Worm (Caenorhabditis elegans) whole organism, L4 larva: ENCODE measurements around the gene CD4.8.
A peak's percentile ranks its signal among the peaks of the same experiment; 100 is the strongest.

Source experiments
- F10B5.3 ChIP-seq: sonication (generic microtip); optimal IDR thresholded peaks from 2 replicates; lab custom pipeline; 2016; ENCODE audit warnings: mild to moderate bottlenecking, missing genetic modification characterization, missing compliant biosample characterization
- F37D6.2 ChIP-seq: sonication (generic microtip); optimal IDR thresholded peaks from 2 replicates; lab custom pipeline; 2016; ENCODE audit warnings: mild to moderate bottlenecking, missing genetic modification characterization, missing compliant biosample characterization
- R02D3.7 ChIP-seq: fragments of 150-350 bp; sonication (generic microtip); optimal IDR thresholded peaks from 3 replicates; lab custom pipeline; 2014; ENCODE audit warnings: missing biosample characterization, missing genetic modification characterization
- Y48G9A.11 ChIP-seq: fragments of 200-800 bp; sonication (Bioruptor generic); IDR thresholded peaks from 2 replicates; pipeline ENCODE4 v1.3.6; 2022; ENCODE audit warnings: missing genetic modification reagents, missing genetic modification characterization, missing compliant biosample characterization
- Y75B8A.6 ChIP-seq: fragments of 200-800 bp; sonication (Bioruptor generic); IDR thresholded peaks from 2 replicates; pipeline ENCODE4 v1.3.6; 2022; ENCODE audit warnings: missing genetic modification reagents, missing genetic modification characterization, missing compliant biosample characterization
- aha-1 ChIP-seq: fragments of 150-350 bp; peaks from one replicate; lab custom pipeline; 2014; ENCODE audit warnings: missing biosample characterization, missing genetic modification characterization
- ama-1 ChIP-seq: fragments of 150-350 bp; optimal IDR thresholded peaks from 2 replicates; lab custom pipeline; 2014; ENCODE audit warnings: inconsistent platforms, mixed read lengths
- attf-4 ChIP-seq: sonication (generic microtip); optimal IDR thresholded peaks from 3 replicates; lab custom pipeline; 2017; ENCODE audit warnings: missing biosample characterization, missing genetic modification characterization
- ceh-20 ChIP-seq: fragments of 200-800 bp; sonication (Bioruptor generic); IDR thresholded peaks from 2 replicates; pipeline ENCODE4 v1.3.6; 2022; ENCODE audit warnings: missing genetic modification reagents, missing genetic modification characterization, missing compliant biosample characterization
- daf-12 ChIP-seq: fragments of 150-350 bp; optimal IDR thresholded peaks from 2 replicates; lab custom pipeline; 2014; ENCODE audit warnings: missing biosample characterization, missing genetic modification reagents, missing genetic modification characterization
- daf-19 ChIP-seq: fragments of 200-800 bp; sonication (Bioruptor generic); conservative IDR thresholded peaks from 2 replicates; pipeline ENCODE4 v1.3.6; 2022; ENCODE audit warnings: missing genetic modification characterization, missing compliant biosample characterization
- dmd-6 ChIP-seq: fragments of 200-800 bp; sonication (Bioruptor generic); IDR thresholded peaks from 2 replicates; pipeline ENCODE4 v1.3.6; 2022; ENCODE audit warnings: missing genetic modification reagents, missing genetic modification characterization, missing compliant biosample characterization
- dmd-8 ChIP-seq: fragments of 200-800 bp; sonication (Bioruptor generic); IDR thresholded peaks from 2 replicates; pipeline ENCODE4 v1.3.6; 2022; ENCODE audit warnings: missing genetic modification characterization, missing compliant biosample characterization
- dpl-1 ChIP-seq: fragments of 150-350 bp; optimal IDR thresholded peaks from 2 replicates; lab custom pipeline; 2014; ENCODE audit warnings: missing biosample characterization, missing genetic modification reagents, missing genetic modification characterization
- duxl-1 ChIP-seq: sonication (generic microtip); optimal IDR thresholded peaks from 2 replicates; lab custom pipeline; 2016; ENCODE audit warnings: mild to moderate bottlenecking, missing genetic modification characterization, moderate library complexity, missing compliant biosample characterization; ENCODE audit not compliant: poor library complexity
- dve-1 ChIP-seq: sonication (generic microtip); optimal IDR thresholded peaks from 2 replicates; lab custom pipeline; 2017; ENCODE audit warnings: antibody characterized with exemption, mild to moderate bottlenecking, missing genetic modification characterization, missing compliant biosample characterization; ENCODE audit not compliant: insufficient read depth
- fos-1 ChIP-seq: fragments of 150-350 bp; optimal IDR thresholded peaks from 2 replicates; lab custom pipeline; 2014; ENCODE audit warnings: missing biosample characterization, missing genetic modification characterization
- hif-1 ChIP-seq, 2 experiments: sonication (generic microtip); optimal IDR thresholded peaks; 2 replicates each; lab custom pipeline; 2016 to 2017; ENCODE audit warnings: missing compliant biosample characterization in 2 of 2, missing genetic modification characterization in 2 of 2, missing genetic modification reagents in 2 of 2, missing genotype in 2 of 2, mild to moderate bottlenecking in 1 of 2
- hlh-30 ChIP-seq: sonication (generic microtip); optimal IDR thresholded peaks from 2 replicates; lab custom pipeline; 2017; ENCODE audit warnings: antibody characterized with exemption, mild to moderate bottlenecking, missing genetic modification characterization, missing compliant biosample characterization; ENCODE audit not compliant: insufficient read depth
- lim-7 ChIP-seq: fragments of 200-800 bp; sonication (Bioruptor generic); IDR thresholded peaks from 2 replicates; pipeline ENCODE4 v1.3.6; 2022; ENCODE audit warnings: missing genetic modification characterization, missing compliant biosample characterization
- lin-1 ChIP-seq: fragments of 200-800 bp; sonication (Bioruptor generic); IDR thresholded peaks from 2 replicates; pipeline ENCODE4 v1.3.6; 2022; ENCODE audit warnings: missing genetic modification reagents, missing genetic modification characterization, missing compliant biosample characterization
- lin-38 ChIP-seq: fragments of 200-800 bp; sonication (Bioruptor generic); IDR thresholded peaks from 2 replicates; pipeline ENCODE4 v1.3.6; 2022; ENCODE audit warnings: missing genetic modification reagents, missing genetic modification characterization, missing compliant biosample characterization
- madf-9 ChIP-seq: fragments of 200-800 bp; sonication (Bioruptor generic); conservative IDR thresholded peaks from 2 replicates; pipeline ENCODE4 v1.3.6; 2022; ENCODE audit warnings: missing genetic modification reagents, missing genetic modification characterization, missing compliant biosample characterization
- nhr-11 ChIP-seq: fragments of 150-350 bp; optimal IDR thresholded peaks from 2 replicates; lab custom pipeline; 2014; ENCODE audit warnings: missing biosample characterization, missing genetic modification characterization
- nhr-237 ChIP-seq: sonication (generic microtip); optimal IDR thresholded peaks from 2 replicates; lab custom pipeline; 2017; ENCODE audit warnings: missing biosample characterization, missing genetic modification characterization
- nhr-41 ChIP-seq: fragments of 200-800 bp; sonication (Bioruptor generic); IDR thresholded peaks from 2 replicates; pipeline ENCODE4 v1.3.6; 2022; ENCODE audit warnings: missing genetic modification reagents, missing genetic modification characterization, missing compliant biosample characterization
- nhr-6 ChIP-seq: fragments of 150-350 bp; optimal IDR thresholded peaks from 2 replicates; lab custom pipeline; 2014; ENCODE audit warnings: missing biosample characterization, missing genetic modification characterization
- nhr-77 ChIP-seq: fragments of 150-350 bp; optimal IDR thresholded peaks from 2 replicates; lab custom pipeline; 2014; ENCODE audit warnings: missing biosample characterization, missing genetic modification characterization
- php-3 ChIP-seq: fragments of 200-800 bp; sonication (Bioruptor generic); IDR thresholded peaks from 2 replicates; pipeline ENCODE4 v1.3.6; 2022; ENCODE audit warnings: missing genetic modification reagents, missing genetic modification characterization, missing compliant biosample characterization
- rbr-2 ChIP-seq: sonication (generic microtip); optimal IDR thresholded peaks from 2 replicates; lab custom pipeline; 2016; ENCODE audit warnings: missing genotype, missing genetic modification characterization, missing compliant biosample characterization
- saeg-2 ChIP-seq: fragments of 200-800 bp; sonication (Bioruptor generic); IDR thresholded peaks from 2 replicates; pipeline ENCODE4 v1.3.6; 2022; ENCODE audit warnings: missing genetic modification reagents, missing genetic modification characterization, missing compliant biosample characterization
- snpc-1.2 ChIP-seq: fragments of 200-800 bp; sonication (Bioruptor generic); IDR thresholded peaks from 2 replicates; pipeline ENCODE4 v1.3.6; 2022; ENCODE audit warnings: missing genetic modification reagents, missing genetic modification characterization, missing compliant biosample characterization
- snpc-4 ChIP-seq: fragments of 150-350 bp; optimal IDR thresholded peaks from 2 replicates; lab custom pipeline; 2014; ENCODE audit warnings: missing biosample characterization, missing genetic modification characterization
- spr-3 ChIP-seq: fragments of 200-800 bp; sonication (Bioruptor generic); optimal IDR thresholded peaks from 2 replicates; lab custom pipeline; 2018; ENCODE audit warnings: mild to moderate bottlenecking, missing genetic modification characterization, missing compliant biosample characterization
- tag-97 ChIP-seq: fragments of 200-800 bp; sonication (Bioruptor generic); IDR thresholded peaks from 2 replicates; pipeline ENCODE4 v1.3.6; 2022; ENCODE audit warnings: missing genetic modification characterization, missing compliant biosample characterization
- tra-1 ChIP-seq: fragments of 200-800 bp; sonication (Bioruptor generic); IDR thresholded peaks from 2 replicates; pipeline ENCODE4 v1.3.6; 2022; ENCODE audit warnings: missing genetic modification reagents, missing genetic modification characterization, missing compliant biosample characterization
- unc-130 ChIP-seq: sonication (generic microtip); optimal IDR thresholded peaks from 2 replicates; lab custom pipeline; 2016; ENCODE audit warnings: missing genetic modification reagents, missing genetic modification characterization, missing compliant biosample characterization
- unc-39 ChIP-seq: sonication (generic microtip); optimal IDR thresholded peaks from 2 replicates; lab custom pipeline; 2017; ENCODE audit warnings: missing biosample characterization, missing genetic modification characterization
- unc-62 ChIP-seq, 3 experiments: fragments of 150-350 bp in 1 of 3; sonication (generic microtip); optimal IDR thresholded peaks in 2 of 3; peaks in 1 of 3; 1 replicate in 1 of 3; 2 replicates in 2 of 3; lab custom pipeline; 2014 to 2017; ENCODE audit warnings: missing biosample characterization in 3 of 3, missing genetic modification characterization in 3 of 3, missing genetic modification reagents in 3 of 3, missing genotype in 1 of 3
- zfp-2 ChIP-seq: sonication (generic microtip); optimal IDR thresholded peaks from 2 replicates; lab custom pipeline; 2016; ENCODE audit warnings: mild to moderate bottlenecking, missing genetic modification characterization, missing compliant biosample characterization
- zip-11 ChIP-seq: fragments of 200-800 bp; sonication (Bioruptor generic); IDR thresholded peaks from 2 replicates; pipeline ENCODE4 v1.3.6; 2022; ENCODE audit warnings: missing genetic modification characterization, missing compliant biosample characterization
- zip-2 ChIP-seq: fragments of 150-350 bp; optimal IDR thresholded peaks from 2 replicates; lab custom pipeline; 2014; ENCODE audit warnings: missing biosample characterization, missing genetic modification characterization
- ztf-7 ChIP-seq: fragments of 150-350 bp; optimal IDR thresholded peaks from 2 replicates; lab custom pipeline; 2014; ENCODE audit warnings: missing biosample characterization, missing genetic modification characterization

CD4.8 gene

DNA sequence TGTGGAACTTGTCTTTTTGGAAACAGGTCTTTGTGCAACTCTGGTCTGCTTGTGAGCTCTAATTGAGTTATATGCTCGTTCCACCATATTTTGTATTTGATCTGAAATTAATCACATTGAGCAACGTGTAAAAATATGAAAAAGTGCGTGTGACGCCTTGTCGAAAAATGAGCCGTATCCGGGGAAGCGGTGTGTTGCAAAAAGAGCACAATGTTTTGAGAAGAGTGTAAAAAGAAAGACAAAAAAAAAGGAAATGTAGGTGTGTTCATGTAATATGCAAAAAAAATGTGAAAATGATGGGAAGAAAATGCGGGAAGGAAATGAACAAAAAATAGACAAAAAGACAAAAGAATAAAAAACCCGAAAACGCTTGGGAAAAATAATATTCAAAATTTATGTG, 29.6 kb upstream of the CD4.8 start, which contains the start of gene acy-4:
Gene acy-4, minus strand, starts transcription at position 101 of the 400 bp plus-strand sequence.
- no peak for TF ChIP-seq attf-4 (tag; lab: Kevin White, UChicago)
- TF ChIP-seq snpc-4 (tag; lab: Kevin White, UChicago) = no peak
- no peak for TF ChIP-seq Y48G9A.11 (GFP tag; lab: Robert Waterston, UW)
- no peak for TF ChIP-seq hif-1 (tag; optimal IDR thresholded peaks at IDR 0.05; lab: Kevin White, UChicago)
- TF ChIP-seq daf-19 = no peak
- no peak for TF ChIP-seq fos-1 (tag; lab: Kevin White, UChicago)
- TF ChIP-seq dmd-8 (GFP tag; lab: Robert Waterston, UW) = no peak
- no peak for TF ChIP-seq dve-1
- TF ChIP-seq Y75B8A.6 (GFP tag; lab: Robert Waterston, UW) = no peak
- TF ChIP-seq duxl-1 (tag; lab: Kevin White, UChicago) = no peak
- no peak for TF ChIP-seq zip-11
- no peak for TF ChIP-seq nhr-41 (GFP tag; lab: Robert Waterston, UW)
- no peak for TF ChIP-seq lim-7 (GFP tag; lab: Robert Waterston, UW)

DNA sequence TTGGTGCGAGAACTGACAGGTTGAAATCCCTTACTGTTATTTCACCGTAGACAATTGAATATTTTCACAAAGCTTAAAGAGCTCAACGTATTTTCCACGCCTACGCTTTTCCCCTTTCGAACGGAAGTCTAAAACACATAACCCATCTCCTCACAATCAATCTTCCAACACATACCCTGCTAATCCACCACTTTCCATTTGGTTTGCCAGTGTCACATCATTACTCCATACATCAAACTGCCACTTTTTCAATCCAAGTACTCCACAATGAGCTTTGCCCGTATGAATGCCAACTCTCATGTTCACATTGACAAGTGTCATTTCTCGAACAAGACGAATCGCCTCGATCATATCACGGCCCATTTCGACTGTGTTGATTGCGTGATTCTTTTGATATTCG, 26.9 kb upstream of the CD4.8 start:
- TF ChIP-seq ceh-20 (GFP tag; lab: Robert Waterston, UW) (peak; percentile 29; the same call in 1 of the 2 replicates), unc-62 (GFP tag; optimal IDR thresholded peaks at IDR 0.05 in 1 of 2; lab: Kevin White, UChicago) (peak in 1 of 2 experiments; percentile 99), unc-62 (tag; optimal IDR thresholded peaks at IDR 0.05; lab: Kevin White, UChicago) (no peak), nhr-77 (no peak), madf-9 (GFP tag; lab: Robert Waterston, UW) (no peak), tra-1 (0 out of 2 replicates have a peak, but pooled peaks have one; percentile 41)

DNA sequence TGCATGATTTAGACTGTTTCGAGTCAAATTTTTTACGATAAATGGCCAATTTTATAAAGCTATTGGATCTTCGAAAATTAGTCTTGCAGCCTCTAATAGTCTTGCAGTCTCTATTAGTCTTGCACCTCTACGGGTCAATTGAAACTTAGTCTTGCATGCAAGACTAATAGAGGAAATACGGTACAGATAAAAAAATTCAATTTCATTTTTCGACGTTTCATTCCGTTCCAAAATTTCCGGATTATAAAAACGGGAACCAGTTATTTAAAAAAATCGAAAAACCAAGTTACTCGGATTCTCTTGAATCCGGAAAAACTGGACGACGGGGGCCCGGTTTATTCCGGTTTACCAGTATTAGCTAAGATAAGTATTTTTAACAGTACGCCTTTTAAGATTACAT, 20.2 kb upstream of the CD4.8 start, which contains the start of gene M03E7.1:
Gene M03E7.1, plus strand, starts transcription at position 301 of the 400 bp plus-strand sequence.
- TF ChIP-seq spr-3 (no peak), dve-1 (no peak), snpc-1.2 (GFP tag; lab: Robert Waterston, UW) (no peak), php-3 (GFP tag; lab: Robert Waterston, UW) (no peak), duxl-1 (tag; lab: Kevin White, UChicago) (no peak)

ce11 chrV:5620040-5620439, 18.9 kb upstream of the CD4.8 start, which contains the start of gene memb-2:
memb-2 (minus strand) TSS chrV:5620140.
- TF ChIP-seq zfp-2 (no peak), saeg-2 (GFP tag; lab: Robert Waterston, UW) (no peak), tag-97 (GFP tag; lab: Robert Waterston, UW) (no peak), lin-1 (GFP tag; lab: Robert Waterston, UW) (no peak), duxl-1 (tag; lab: Kevin White, UChicago) (no peak), F10B5.3 (tag; lab: Kevin White, UChicago) (no peak), unc-39 (no peak)

- TF ChIP-seq nhr-6 (no peak), lin-38 (GFP tag; lab: Robert Waterston, UW) (peak; percentile 93), dpl-1 (GFP tag; lab: Kevin White, UChicago) (peak; percentile 21), unc-130 (GFP tag; lab: Kevin White, UChicago) (peak; percentile 22)
- TF ChIP-seq, all 104 proteins: peak for 3
Measured at ce11 chrV:5619372-5619771, 18.2 kb upstream of the CD4.8 start.

DNA sequence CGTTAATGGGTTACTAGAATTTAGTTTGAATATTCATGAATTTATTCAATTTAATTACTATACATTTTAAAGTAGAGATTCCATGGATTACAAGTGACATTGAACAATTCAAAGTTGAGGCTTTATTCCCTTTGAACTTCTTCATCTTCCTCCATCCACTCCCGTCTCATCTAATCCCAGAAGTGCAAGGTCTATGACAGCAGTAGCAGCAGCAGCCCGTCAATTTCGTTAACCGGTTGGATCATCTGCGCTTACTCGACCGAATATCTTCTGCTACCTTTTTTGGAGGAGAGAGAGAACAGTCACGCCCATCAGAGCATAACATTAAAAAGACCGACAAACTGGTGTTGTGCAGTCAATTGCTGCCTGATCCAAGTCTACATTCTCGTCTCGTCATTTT, 16.1 kb upstream of the CD4.8 start, which contains the start of gene M03E7.2:
Gene M03E7.2, plus strand, starts transcription at position 301 of the 400 bp plus-strand sequence.
- TF ChIP-seq aha-1 (tag; lab: Kevin White, UChicago) (no peak), zip-2 (tag; lab: Kevin White, UChicago) (no peak), daf-12 (tag; lab: Kevin White, UChicago) (no peak), nhr-237 (tag; lab: Kevin White, UChicago) (no peak), duxl-1 (tag; lab: Kevin White, UChicago) (no peak), nhr-11 (no peak), R02D3.7 (tag; lab: Kevin White, UChicago) (no peak), ztf-7 (tag; lab: Kevin White, UChicago) (no peak), ama-1 (lab: Kevin White, UChicago) (no peak), hlh-30 (no peak), spr-3 (no peak), saeg-2 (GFP tag; lab: Robert Waterston, UW) (no peak), F10B5.3 (tag; lab: Kevin White, UChicago) (no peak), ceh-20 (GFP tag; lab: Robert Waterston, UW) (no peak), rbr-2 (tag; lab: Kevin White, UChicago) (no peak), dmd-6 (no peak), F37D6.2 (tag; lab: Kevin White, UChicago) (no peak)
